Worm (Caenorhabditis elegans): Measurements from ENCODE around the gene Y57G11C.51.

Y57G11C.51 gene

DNA sequence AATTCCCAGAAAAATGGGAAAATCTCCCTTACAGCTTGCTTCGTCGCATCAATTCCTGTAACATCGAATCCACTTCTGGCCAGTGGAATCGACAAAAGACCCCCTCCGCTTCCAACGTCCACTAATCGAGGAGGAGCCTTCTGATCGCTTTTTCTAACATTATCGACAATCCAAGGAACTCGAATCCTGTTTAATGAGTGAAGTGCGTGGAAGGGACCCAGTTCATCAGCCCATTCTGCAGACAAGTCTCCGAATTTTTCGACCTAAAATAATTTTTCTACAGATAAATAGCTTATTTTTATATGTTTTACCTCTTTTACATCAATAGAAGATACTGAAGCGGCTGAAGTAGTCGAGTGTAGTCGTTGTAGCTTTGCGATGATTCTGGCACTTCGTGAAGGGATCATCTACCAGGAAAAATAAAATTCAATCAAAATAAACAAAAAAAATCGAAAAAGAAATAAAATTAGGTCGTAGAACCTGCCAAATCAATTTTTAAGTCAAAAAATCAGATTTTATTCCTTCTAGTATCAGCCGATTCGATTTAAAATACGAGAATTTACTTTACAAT lies 21.6 kb upstream of the Y57G11C.51 start, which contains the start of gene coq-3:
Gene coq-3 (minus strand): TSS at position 407 of the 571 bp plus-strand sequence.
- TF ChIP-seq ama-1 (optimal IDR thresholded peaks at IDR 0.05) (no peak), aly-1 (tag; optimal IDR thresholded peaks at IDR 0.05) (no peak), hnd-1 (tag; optimal IDR thresholded peaks at IDR 0.05) (no peak), pes-1 (GFP tag; IDR thresholded peaks at IDR 0.05) (no peak), hmg-4 (GFP tag; optimal IDR thresholded peaks at IDR 0.05) (no peak), scrt-1 (GFP tag; IDR thresholded peaks at IDR 0.05) (no peak), tbx-11 (GFP tag; IDR thresholded peaks at IDR 0.05) (no peak), hmbx-1 (tag; optimal IDR thresholded peaks at IDR 0.05) (no peak), F13C5.2 (tag; optimal IDR thresholded peaks at IDR 0.05) (no peak), tra-4 (tag; optimal IDR thresholded peaks at IDR 0.05) (no peak), sea-1 (GFP tag; conservative IDR thresholded peaks at IDR 0.05) (no peak), ets-7 (tag; optimal IDR thresholded peaks at IDR 0.05) (no peak), tbx-37 (GFP tag; conservative IDR thresholded peaks at IDR 0.05) (no peak), B0310.2 (tag; optimal IDR thresholded peaks at IDR 0.05) (no peak), ceh-13 (GFP tag; optimal IDR thresholded peaks at IDR 0.05) (no peak)

DNA sequence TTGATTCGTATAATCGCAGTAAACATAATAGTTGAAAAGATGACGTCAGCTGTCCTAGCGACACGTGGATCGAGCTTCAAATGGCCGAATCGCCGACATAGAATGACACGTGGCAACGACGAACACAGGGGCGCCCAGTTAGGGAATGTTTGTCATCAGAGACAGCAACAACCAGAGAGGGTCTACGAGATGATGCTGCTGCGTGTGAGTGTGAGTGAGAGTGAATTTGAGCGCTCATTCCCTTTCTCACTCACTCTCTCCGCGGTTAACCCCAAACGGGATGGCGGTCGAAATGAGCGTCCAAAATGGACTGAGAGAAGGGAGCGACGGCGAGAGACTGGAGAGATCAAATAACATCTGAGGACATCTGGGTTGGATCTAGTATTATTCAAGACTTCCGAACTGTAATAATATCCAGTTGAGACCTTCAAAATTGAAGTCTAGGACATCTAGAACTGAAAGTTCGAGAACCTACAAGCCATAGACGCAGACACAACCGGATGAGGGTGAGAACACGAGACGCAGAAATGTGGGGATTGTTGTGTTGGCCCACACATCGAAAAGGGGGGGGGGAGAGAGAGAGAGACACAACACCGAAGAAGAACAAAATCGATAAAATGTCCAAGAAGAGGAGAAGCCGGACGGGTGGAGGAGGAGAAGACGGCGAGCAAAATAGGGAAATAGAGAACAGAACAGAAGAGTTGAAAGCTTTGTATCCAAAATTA lies 19.7 kb upstream of the Y57G11C.51 start:
- TF ChIP-seq hmg-4 (GFP tag; optimal IDR thresholded peaks at IDR 0.05) (peak; percentile 16), flt-1 (GFP tag; IDR thresholded peaks at IDR 0.05) (no peak), ets-7 (tag; optimal IDR thresholded peaks at IDR 0.05) (no peak), scrt-1 (GFP tag; IDR thresholded peaks at IDR 0.05) (no peak), tra-4 (tag; optimal IDR thresholded peaks at IDR 0.05) (no peak), tbx-37 (GFP tag; conservative IDR thresholded peaks at IDR 0.05) (no peak), sea-1 (GFP tag; conservative IDR thresholded peaks at IDR 0.05) (no peak)

DNA sequence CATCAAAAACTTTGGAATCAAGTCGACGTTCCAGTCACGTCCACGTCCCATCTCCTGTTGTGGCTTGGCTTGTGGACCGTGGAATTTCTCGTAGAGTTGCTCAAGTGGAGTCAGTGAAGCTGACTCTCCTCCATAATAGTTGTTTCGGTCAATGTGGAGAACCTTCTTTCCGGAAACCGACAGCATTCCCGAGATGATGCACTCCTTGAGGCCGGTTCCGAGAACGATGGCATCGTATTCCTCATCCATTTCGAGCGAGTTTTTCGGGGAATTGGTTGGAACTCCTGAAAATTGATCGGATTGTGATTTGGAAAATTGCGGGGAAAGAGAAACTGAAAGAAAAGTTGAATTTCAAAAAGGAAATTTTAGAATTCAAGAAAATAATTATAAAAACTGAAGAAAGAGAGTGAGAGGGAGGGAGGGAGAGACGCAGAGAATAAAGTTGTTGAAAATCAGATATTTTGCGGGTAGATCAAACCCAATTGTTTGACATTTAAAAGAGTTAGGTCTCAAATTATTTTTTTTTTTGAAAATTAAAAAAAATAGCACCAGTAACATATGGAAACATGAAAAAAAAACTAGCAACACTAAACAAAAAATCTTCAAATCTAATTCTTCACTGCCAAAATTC lies 18.4 kb upstream of the Y57G11C.51 start, which contains the start of gene gdi-1:
Gene gdi-1 (minus strand): TSS at position 286 of the 631 bp plus-strand sequence.
- TF ChIP-seq aly-1 (tag; optimal IDR thresholded peaks at IDR 0.05) (no peak), ets-7 (tag; optimal IDR thresholded peaks at IDR 0.05) (no peak), hnd-1 (tag; optimal IDR thresholded peaks at IDR 0.05) (no peak), ceh-13 (GFP tag; optimal IDR thresholded peaks at IDR 0.05) (no peak), hmg-4 (GFP tag; optimal IDR thresholded peaks at IDR 0.05) (no peak), tbx-37 (GFP tag; conservative IDR thresholded peaks at IDR 0.05) (no peak), ama-1 (optimal IDR thresholded peaks at IDR 0.05) (no peak), tra-4 (tag; optimal IDR thresholded peaks at IDR 0.05) (no peak), scrt-1 (GFP tag; IDR thresholded peaks at IDR 0.05) (no peak), tbx-11 (GFP tag; IDR thresholded peaks at IDR 0.05) (no peak), sea-1 (GFP tag; conservative IDR thresholded peaks at IDR 0.05) (no peak), pes-1 (GFP tag; IDR thresholded peaks at IDR 0.05) (no peak), hmbx-1 (tag; optimal IDR thresholded peaks at IDR 0.05) (no peak), B0310.2 (tag; optimal IDR thresholded peaks at IDR 0.05) (no peak)

DNA sequence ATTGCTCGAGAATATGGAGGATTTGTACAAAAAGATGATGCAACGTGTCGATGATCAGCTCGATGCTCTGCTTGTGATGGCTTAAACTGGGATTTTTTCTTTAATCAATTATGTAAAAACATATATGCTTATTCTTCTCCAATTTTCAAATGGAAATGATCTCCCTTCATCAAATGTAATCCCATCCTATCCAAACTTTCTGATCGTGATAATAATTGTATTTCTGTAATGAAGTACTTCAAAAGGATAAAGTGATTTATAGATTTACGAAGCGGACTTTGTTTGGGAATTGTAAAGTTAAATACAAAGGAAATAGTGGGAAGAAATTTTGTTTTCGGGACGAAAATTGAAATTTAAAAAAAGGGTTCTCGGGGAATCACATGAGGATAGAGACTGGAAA lies 16.2 kb upstream of the Y57G11C.51 start:
- no peak for TF ChIP-seq tra-4 (tag; optimal IDR thresholded peaks at IDR 0.05)
- TF ChIP-seq flt-1 (GFP tag; IDR thresholded peaks at IDR 0.05): no peak
- TF ChIP-seq pes-1 (GFP tag; IDR thresholded peaks at IDR 0.05): no peak
- no peak for TF ChIP-seq sea-1 (GFP tag; conservative IDR thresholded peaks at IDR 0.05)

DNA sequence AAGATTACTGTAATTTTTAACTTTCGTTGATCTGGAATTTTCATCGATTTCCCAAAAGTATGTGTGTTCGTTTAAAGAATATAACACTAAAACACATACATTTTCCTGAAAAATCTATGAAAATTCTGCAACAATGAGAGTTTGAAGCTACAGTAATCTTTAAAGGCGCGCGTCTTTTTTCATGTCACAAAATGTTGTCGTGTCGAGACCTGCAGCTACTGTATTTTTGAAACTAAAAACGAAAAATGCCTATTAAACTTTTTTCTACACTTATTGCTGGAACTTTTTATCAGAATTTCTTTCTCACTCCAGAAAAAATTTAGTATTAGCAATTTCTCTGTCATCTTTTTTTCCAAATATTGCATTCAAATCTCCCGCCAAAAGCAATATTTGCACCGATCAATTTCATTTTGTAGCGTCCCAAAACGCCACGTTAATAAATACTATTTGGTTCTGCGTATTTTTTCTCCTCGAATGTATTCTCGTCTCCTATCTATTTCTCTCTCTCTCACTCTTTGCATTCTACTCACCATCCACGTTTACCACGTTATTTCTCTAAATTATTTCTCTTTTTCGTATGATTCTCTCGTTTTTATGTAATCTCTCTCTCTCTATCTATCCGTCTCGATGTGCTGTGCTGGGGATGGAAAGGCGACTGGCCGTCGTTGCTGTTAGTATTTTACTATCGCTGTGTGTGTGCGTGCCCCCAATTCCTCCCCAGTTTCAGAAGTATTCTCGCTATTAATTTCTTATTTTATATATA lies 12.2 kb upstream of the Y57G11C.51 start, which contains the start of gene melo-1:
Gene melo-1 (plus strand): TSS at position 658 of the 763 bp plus-strand sequence.
- TF ChIP-seq pes-1 (GFP tag; IDR thresholded peaks at IDR 0.05) (no peak), ama-1 (optimal IDR thresholded peaks at IDR 0.05) (no peak), flt-1 (GFP tag; IDR thresholded peaks at IDR 0.05) (no peak), aly-1 (tag; optimal IDR thresholded peaks at IDR 0.05) (no peak), tbx-37 (GFP tag; conservative IDR thresholded peaks at IDR 0.05) (no peak), sea-1 (GFP tag; conservative IDR thresholded peaks at IDR 0.05) (no peak), ceh-13 (GFP tag; optimal IDR thresholded peaks at IDR 0.05) (no peak), scrt-1 (GFP tag; IDR thresholded peaks at IDR 0.05) (no peak), B0310.2 (tag; optimal IDR thresholded peaks at IDR 0.05) (no peak), tbx-11 (GFP tag; IDR thresholded peaks at IDR 0.05) (no peak), hmg-4 (GFP tag; optimal IDR thresholded peaks at IDR 0.05) (no peak), ceh-36 (tag; optimal IDR thresholded peaks at IDR 0.05) (no peak), hnd-1 (tag; optimal IDR thresholded peaks at IDR 0.05) (no peak), hmbx-1 (tag; optimal IDR thresholded peaks at IDR 0.05) (no peak), tra-4 (tag; optimal IDR thresholded peaks at IDR 0.05) (no peak), F13C5.2 (tag; optimal IDR thresholded peaks at IDR 0.05) (no peak), ets-7 (tag; optimal IDR thresholded peaks at IDR 0.05) (no peak)

DNA sequence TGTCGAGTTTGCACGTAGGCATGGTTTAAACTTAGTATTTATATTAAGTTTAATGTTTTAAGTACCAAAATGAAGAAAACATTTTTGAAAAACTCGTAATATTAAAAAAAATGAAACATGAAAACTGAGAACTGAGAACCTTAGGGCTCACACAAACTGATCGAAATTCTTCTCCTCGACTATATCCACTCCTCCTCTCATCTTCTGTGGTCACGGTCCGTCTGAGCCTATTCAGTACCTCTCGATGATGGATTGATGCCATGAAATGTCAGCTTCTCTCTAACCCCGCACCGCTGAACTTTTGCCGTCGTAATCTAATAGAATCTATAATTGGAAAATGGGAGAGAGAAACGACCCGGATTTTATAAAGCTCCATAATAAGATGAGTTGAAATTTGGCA lies 10.1 kb upstream of the Y57G11C.51 start, which contains the start of gene nlp-56:
Gene nlp-56 (minus strand): TSS at position 257 of the 400 bp plus-strand sequence.
- TF ChIP-seq hnd-1 (tag; optimal IDR thresholded peaks at IDR 0.05) (no peak), tbx-11 (GFP tag; IDR thresholded peaks at IDR 0.05) (no peak), pes-1 (GFP tag; IDR thresholded peaks at IDR 0.05) (no peak), ceh-13 (GFP tag; optimal IDR thresholded peaks at IDR 0.05) (no peak), F13C5.2 (tag; optimal IDR thresholded peaks at IDR 0.05) (no peak), hmg-4 (GFP tag; optimal IDR thresholded peaks at IDR 0.05) (no peak), hmbx-1 (tag; optimal IDR thresholded peaks at IDR 0.05) (no peak), flt-1 (GFP tag; IDR thresholded peaks at IDR 0.05) (no peak), ets-7 (tag; optimal IDR thresholded peaks at IDR 0.05) (no peak), tbx-37 (GFP tag; conservative IDR thresholded peaks at IDR 0.05) (no peak), sea-1 (GFP tag; conservative IDR thresholded peaks at IDR 0.05) (no peak), B0310.2 (tag; optimal IDR thresholded peaks at IDR 0.05) (no peak), scrt-1 (GFP tag; IDR thresholded peaks at IDR 0.05) (no peak), tra-4 (tag; optimal IDR thresholded peaks at IDR 0.05) (no peak), aly-1 (tag; optimal IDR thresholded peaks at IDR 0.05) (no peak), ama-1 (optimal IDR thresholded peaks at IDR 0.05) (no peak), ceh-36 (tag; optimal IDR thresholded peaks at IDR 0.05) (no peak)

Measured in whole organism, early embryonic.